Fruit fly (Drosophila melanogaster) whole organism, embryonic: ENCODE measurements around the gene CG33268.

Experiments
- Atf6 ChIP-seq: fragments of 200-800 bp; sonication (Bioruptor generic); IDR thresholded peaks from 2 replicates; pipeline ENCODE4 v1.3.6; 2022; ENCODE audit warnings: missing biosample characterization, missing genetic modification characterization
- CG17385 ChIP-seq: fragments of 200-800 bp; sonication (Bioruptor generic); optimal IDR thresholded peaks from 3 replicates; lab custom pipeline; 2018; ENCODE audit warnings: missing biosample characterization, mild to moderate bottlenecking, missing genetic modification characterization
- CG18619 ChIP-seq: fragments of 200-800 bp; sonication (Bioruptor generic); optimal IDR thresholded peaks from 3 replicates; lab custom pipeline; 2017; ENCODE audit warnings: missing biosample characterization, mild to moderate bottlenecking, missing genetic modification characterization
- CG7271 ChIP-seq: fragments of 200-800 bp; sonication (Bioruptor generic); optimal IDR thresholded peaks from 2 replicates; lab custom pipeline; 2018; ENCODE audit warnings: missing biosample characterization, mild to moderate bottlenecking, missing genetic modification characterization, moderate library complexity
- CG8281 ChIP-seq: fragments of 200-800 bp; sonication (Bioruptor generic); optimal IDR thresholded peaks from 2 replicates; lab custom pipeline; 2018; ENCODE audit warnings: missing biosample characterization, mild to moderate bottlenecking, missing genetic modification characterization, moderate library complexity
- Chrac-16 ChIP-seq: fragments of 200-800 bp; sonication (Bioruptor generic); optimal IDR thresholded peaks from 3 replicates; lab custom pipeline; 2016; ENCODE audit warnings: missing biosample characterization, missing genetic modification characterization
- Gug ChIP-seq: fragments of 200-800 bp; sonication (Bioruptor generic); IDR thresholded peaks from 4 replicates; pipeline ENCODE4 v1.3.6; 2022; ENCODE audit warnings: missing biosample characterization, missing genetic modification characterization
- H2.0 ChIP-seq: fragments of 200-800 bp; sonication (Bioruptor generic); IDR thresholded peaks from 2 replicates; pipeline ENCODE4 v1.3.6; 2022; ENCODE audit warnings: missing biosample characterization, missing genetic modification characterization
- Hr78 ChIP-seq, 2 experiments: fragments of 200-800 bp in 1 of 2; fragments of >200 bp in 1 of 2; sonication (Bioruptor generic) in 1 of 2; optimal IDR thresholded peaks; 2 replicates each; lab custom pipeline; 2017 to 2019; ENCODE audit warnings: missing biosample characterization in 2 of 2, missing genetic modification characterization in 2 of 2, mild to moderate bottlenecking in 1 of 2, moderate library complexity in 1 of 2
- Mes4 ChIP-seq: fragments of 200-800 bp; sonication (Bioruptor generic); optimal IDR thresholded peaks from 2 replicates; lab custom pipeline; 2016; ENCODE audit warnings: missing biosample characterization, missing genetic modification characterization
- cato ChIP-seq: fragments of 200-800 bp; sonication (Bioruptor generic); optimal IDR thresholded peaks from 2 replicates; lab custom pipeline; 2016; ENCODE audit warnings: missing biosample characterization, missing genetic modification characterization, borderline replicate concordance
- ftz-f1 ChIP-seq: fragments of 200-800 bp; sonication (Bioruptor generic); optimal IDR thresholded peaks from 2 replicates; lab custom pipeline; 2016; ENCODE audit warnings: missing biosample characterization, missing genetic modification characterization
- kah ChIP-seq: fragments of 200-800 bp; sonication (Bioruptor generic); optimal IDR thresholded peaks from 2 replicates; lab custom pipeline; 2018; ENCODE audit warnings: missing biosample characterization, mild to moderate bottlenecking, missing genetic modification characterization
- psq ChIP-seq: fragments of 200-800 bp; sonication (Bioruptor generic); optimal IDR thresholded peaks from 2 replicates; lab custom pipeline; 2017; ENCODE audit warnings: missing biosample characterization, missing genetic modification characterization

- TF ChIP-seq Chrac-16 (GFP tag; lab: Kevin White, UChicago) = no peak
- no peak for TF ChIP-seq H2.0 (GFP tag; lab: Robert Waterston, UW)
- no peak for TF ChIP-seq cato (GFP tag; lab: Kevin White, UChicago)
- no peak for TF ChIP-seq CG8281 (tag; lab: Kevin White, UChicago)
- no peak for TF ChIP-seq CG18619
- no peak for TF ChIP-seq CG7271 (tag; lab: Kevin White, UChicago)
- TF ChIP-seq CG17385 (GFP tag; lab: Kevin White, UChicago) = no peak
- no peak for TF ChIP-seq Hr78 (GFP tag; optimal IDR thresholded peaks at IDR 0.05; lab: Kevin White, UChicago)
- no peak for TF ChIP-seq Gug
- TF ChIP-seq Mes4 = no peak
- TF ChIP-seq psq (GFP tag; lab: Kevin White, UChicago) = no peak
- TF ChIP-seq kah (GFP tag; lab: Kevin White, UChicago) = no peak
- no peak for TF ChIP-seq Atf6 (GFP tag; lab: Robert Waterston, UW)
- TF ChIP-seq ftz-f1 = no peak
Observed at dm6 chr3L:11593778-11594177, 2.7 kb upstream of the CG33268 start.
